Worm (Caenorhabditis elegans) whole organism, mixed stage, embryonic: Measurements from ENCODE around the gene lact-6.

Source experiments
- mep-1 ChIP-seq: fragments of 150-350 bp; optimal IDR thresholded peaks from 2 replicates; lab custom pipeline; 2017; ENCODE audit warnings: missing biosample characterization, missing genetic modification reagents, missing genetic modification characterization, inconsistent platforms
- ztf-11 ChIP-seq: fragments of 150-350 bp; optimal IDR thresholded peaks from 2 replicates; lab custom pipeline; 2014; ENCODE audit warnings: missing biosample characterization, missing genetic modification characterization

DNA sequence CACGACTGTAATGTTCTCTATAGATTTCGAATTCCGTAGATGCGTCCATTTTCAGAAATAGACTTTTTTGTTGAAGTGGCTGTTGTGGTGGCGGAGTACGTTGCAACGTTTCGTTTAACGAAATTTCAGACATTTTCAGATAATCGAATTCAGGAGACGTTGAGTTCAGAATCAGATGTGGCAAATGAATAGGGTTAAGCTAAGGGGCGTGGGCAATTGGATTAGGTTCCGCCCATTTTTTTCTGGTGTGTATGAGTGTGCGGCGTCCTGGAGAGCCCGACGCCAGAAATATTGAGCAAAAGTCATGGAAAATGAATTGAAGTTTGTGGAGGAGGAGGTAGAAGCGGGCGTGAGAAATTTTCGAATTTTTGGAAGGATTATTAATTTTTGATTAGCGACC is 17.8 kb downstream of the lact-6 start:
- no peak for TF ChIP-seq ztf-11 (tag; lab: Kevin White, UChicago)
- TF ChIP-seq mep-1 (tag; lab: Kevin White, UChicago), result no peak
